Worm (Caenorhabditis elegans): ENCODE measurements around the gene fbxa-169.
A peak's percentile ranks its signal among the peaks of the same experiment; 100 is the strongest.

DNA sequence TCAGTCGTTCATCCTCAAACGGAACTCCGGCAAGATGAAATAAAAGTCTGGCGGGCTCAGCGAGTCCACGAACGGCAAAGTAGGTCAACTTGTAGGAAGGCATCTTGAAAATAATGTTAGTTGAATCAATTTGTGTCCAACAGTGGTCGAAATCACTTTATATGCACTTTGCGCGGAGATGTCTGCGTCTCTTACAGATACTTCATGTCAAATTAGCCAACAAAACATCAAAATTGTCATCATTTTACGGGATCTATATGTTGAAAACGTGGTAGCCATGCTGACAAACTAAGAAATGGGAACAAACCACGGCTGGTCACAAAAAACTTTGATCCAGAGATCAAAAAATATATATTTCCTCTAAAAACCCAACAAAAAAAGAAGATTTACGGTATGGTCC lies 30.5 kb upstream of the fbxa-169 start, which contains the start of gene gst-12:
- TF ChIP-seq hpl-2 (GFP tag; optimal IDR thresholded peaks at IDR 0.05) (no peak), nhr-19 (GFP tag; conservative IDR thresholded peaks at IDR 0.05) (no peak), zag-1 (tag; optimal IDR thresholded peaks at IDR 0.05) (no peak), hlh-4 (tag; optimal IDR thresholded peaks at IDR 0.05) (no peak), snu-23 (GFP tag; optimal IDR thresholded peaks at IDR 0.05) (peak; percentile 4), nhr-77 (tag; optimal IDR thresholded peaks at IDR 0.05) (no peak), egl-27 (tag; optimal IDR thresholded peaks at IDR 0.05) (no peak)

Data from whole organism, L1 larva.